Fruit fly (Drosophila melanogaster): ENCODE results near the gene Megf8.
A peak's percentile ranks its signal among the peaks of the same experiment; 100 is the strongest.

dm6 chr2L:8083427-8084295 lies 40.4 kb downstream of the Megf8 start:
- peak in 1 of 2 experiments; percentile 68 for TF ChIP-seq EcR (GFP tag; optimal IDR thresholded peaks at IDR 0.05)
- no peak for TF ChIP-seq psq (optimal IDR thresholded peaks at IDR 0.05)

Data from whole organism.